Worm (Caenorhabditis elegans) whole organism, L3 larva: ENCODE results near the gene Y60A9.3.

Experiments
- R02D3.7 ChIP-seq: fragments of 150-350 bp; optimal IDR thresholded peaks from 2 replicates; lab custom pipeline; 2014; ENCODE audit warnings: missing biosample characterization, missing genetic modification characterization
- aly-2 ChIP-seq: fragments of 150-350 bp; optimal IDR thresholded peaks from 2 replicates; lab custom pipeline; 2014; ENCODE audit warnings: missing biosample characterization, missing genetic modification characterization
- elt-3 ChIP-seq, 3 experiments: fragments of 150-350 bp in 1 of 3; sonication (generic microtip) in 2 of 3; optimal IDR thresholded peaks; 2 replicates in 2 of 3; 4 replicates in 1 of 3; lab custom pipeline; 2014 to 2017; ENCODE audit warnings: missing biosample characterization in 3 of 3, missing genetic modification characterization in 3 of 3
- fos-1 ChIP-seq: fragments of 150-350 bp; optimal IDR thresholded peaks from 2 replicates; lab custom pipeline; 2014; ENCODE audit warnings: missing biosample characterization, missing genetic modification characterization
- mml-1 ChIP-seq: fragments of 150-350 bp; sonication (generic microtip); optimal IDR thresholded peaks from 3 replicates; lab custom pipeline; 2014; ENCODE audit warnings: missing biosample characterization, missing genetic modification characterization
- nhr-11 ChIP-seq: fragments of 150-350 bp; optimal IDR thresholded peaks from 2 replicates; lab custom pipeline; 2014; ENCODE audit warnings: missing biosample characterization, missing genetic modification characterization
- pha-4 ChIP-seq: fragments of 150-350 bp; optimal IDR thresholded peaks from 2 replicates; lab custom pipeline; 2014; ENCODE audit warnings: missing biosample characterization, missing genetic modification reagents, missing genetic modification characterization
- snpc-4 ChIP-seq: fragments of 150-350 bp; optimal IDR thresholded peaks from 2 replicates; lab custom pipeline; 2014; ENCODE audit warnings: missing biosample characterization, missing genetic modification characterization
- zag-1 ChIP-seq: fragments of 150-350 bp; optimal IDR thresholded peaks from 2 replicates; lab custom pipeline; 2014; ENCODE audit warnings: missing biosample characterization, missing genetic modification characterization
- ztf-11 ChIP-seq: fragments of 150-350 bp; optimal IDR thresholded peaks from 2 replicates; lab custom pipeline; 2014; ENCODE audit warnings: missing biosample characterization, missing genetic modification characterization

DNA sequence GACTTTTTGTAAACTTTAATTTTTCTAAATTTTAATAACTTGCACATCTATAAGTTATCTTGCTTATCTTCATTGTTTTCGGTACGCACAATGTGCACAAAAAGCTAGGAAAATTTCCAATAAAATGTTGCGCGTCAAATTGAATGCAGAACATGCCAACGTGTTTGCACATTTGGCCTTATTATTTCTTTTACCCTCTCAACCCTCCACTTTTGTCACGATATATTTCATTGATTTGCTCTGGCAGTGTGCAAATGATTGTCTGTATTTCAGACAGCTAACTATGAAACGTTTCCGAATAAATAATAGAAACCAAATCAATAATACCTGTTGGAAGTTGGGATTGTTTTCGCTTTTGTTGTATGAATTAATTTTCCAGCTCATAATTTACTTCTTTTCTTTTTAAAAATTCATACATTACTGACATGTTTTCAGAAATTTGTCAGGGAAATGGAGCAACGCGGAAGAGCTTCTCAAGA is 33.3 kb upstream of the Y60A9.3 start, which contains the start of gene wdr-5.2:
- TF ChIP-seq snpc-4 (tag; lab: Kevin White, UChicago) (no peak), zag-1 (tag; lab: Kevin White, UChicago) (no peak), fos-1 (tag; lab: Kevin White, UChicago) (no peak), elt-3 (tag; optimal IDR thresholded peaks at IDR 0.05; lab: Kevin White, UChicago) (no peak), ztf-11 (tag; lab: Kevin White, UChicago) (no peak), mml-1 (tag; lab: Kevin White, UChicago) (no peak), pha-4 (tag; lab: Kevin White, UChicago) (peak; percentile 69), R02D3.7 (tag; lab: Kevin White, UChicago) (no peak), nhr-11 (tag; lab: Kevin White, UChicago) (no peak), aly-2 (tag; lab: Kevin White, UChicago) (no peak)
